Worm (Caenorhabditis elegans) whole organism, L4 larva: ENCODE measurements around the gene anoh-2.

ENCODE experiments used
- D1046.2 ChIP-seq: fragments of 200-800 bp; sonication (Bioruptor generic); IDR thresholded peaks from 2 replicates; pipeline ENCODE4 v1.3.6; 2022; ENCODE audit warnings: missing genetic modification characterization, missing compliant biosample characterization
- F37D6.2 ChIP-seq: sonication (generic microtip); optimal IDR thresholded peaks from 2 replicates; lab custom pipeline; 2016; ENCODE audit warnings: mild to moderate bottlenecking, missing genetic modification characterization, missing compliant biosample characterization
- R02D3.7 ChIP-seq: fragments of 150-350 bp; sonication (generic microtip); optimal IDR thresholded peaks from 3 replicates; lab custom pipeline; 2014; ENCODE audit warnings: missing biosample characterization, missing genetic modification characterization
- Y75B8A.6 ChIP-seq: fragments of 200-800 bp; sonication (Bioruptor generic); IDR thresholded peaks from 2 replicates; pipeline ENCODE4 v1.3.6; 2022; ENCODE audit warnings: missing genetic modification reagents, missing genetic modification characterization, missing compliant biosample characterization
- ZK337.2 ChIP-seq: fragments of 200-800 bp; sonication (Bioruptor generic); IDR thresholded peaks from 2 replicates; pipeline ENCODE4 v1.3.6; 2022; ENCODE audit warnings: missing genetic modification reagents, missing genetic modification characterization, missing compliant biosample characterization
- aha-1 ChIP-seq: fragments of 150-350 bp; peaks from one replicate; lab custom pipeline; 2014; ENCODE audit warnings: missing biosample characterization, missing genetic modification characterization
- attf-4 ChIP-seq: sonication (generic microtip); optimal IDR thresholded peaks from 3 replicates; lab custom pipeline; 2017; ENCODE audit warnings: missing biosample characterization, missing genetic modification characterization
- ceh-62 ChIP-seq: sonication (generic microtip); optimal IDR thresholded peaks from 2 replicates; lab custom pipeline; 2017; ENCODE audit warnings: missing biosample characterization, missing genetic modification characterization
- daf-19 ChIP-seq: fragments of 200-800 bp; sonication (Bioruptor generic); conservative IDR thresholded peaks from 2 replicates; pipeline ENCODE4 v1.3.6; 2022; ENCODE audit warnings: missing genetic modification characterization, missing compliant biosample characterization
- dpl-1 ChIP-seq: fragments of 150-350 bp; optimal IDR thresholded peaks from 2 replicates; lab custom pipeline; 2014; ENCODE audit warnings: missing biosample characterization, missing genetic modification reagents, missing genetic modification characterization
- duxl-1 ChIP-seq: sonication (generic microtip); optimal IDR thresholded peaks from 2 replicates; lab custom pipeline; 2016; ENCODE audit warnings: mild to moderate bottlenecking, missing genetic modification characterization, moderate library complexity, missing compliant biosample characterization; ENCODE audit not compliant: poor library complexity
- dve-1 ChIP-seq: sonication (generic microtip); optimal IDR thresholded peaks from 2 replicates; lab custom pipeline; 2017; ENCODE audit warnings: antibody characterized with exemption, mild to moderate bottlenecking, missing genetic modification characterization, missing compliant biosample characterization; ENCODE audit not compliant: insufficient read depth
- fkh-10 ChIP-seq: fragments of 150-350 bp; optimal IDR thresholded peaks from 2 replicates; lab custom pipeline; 2014; ENCODE audit warnings: missing biosample characterization, missing genetic modification reagents, missing genetic modification characterization
- gei-8 ChIP-seq: fragments of 200-800 bp; sonication (Bioruptor generic); optimal IDR thresholded peaks from 2 replicates; lab custom pipeline; 2018; ENCODE audit warnings: mild to moderate bottlenecking, missing genetic modification characterization, missing compliant biosample characterization
- hlh-30 ChIP-seq: sonication (generic microtip); optimal IDR thresholded peaks from 2 replicates; lab custom pipeline; 2017; ENCODE audit warnings: antibody characterized with exemption, mild to moderate bottlenecking, missing genetic modification characterization, missing compliant biosample characterization; ENCODE audit not compliant: insufficient read depth
- lin-1 ChIP-seq: fragments of 200-800 bp; sonication (Bioruptor generic); IDR thresholded peaks from 2 replicates; pipeline ENCODE4 v1.3.6; 2022; ENCODE audit warnings: missing genetic modification reagents, missing genetic modification characterization, missing compliant biosample characterization
- lin-39 ChIP-seq: fragments of 150-350 bp; optimal IDR thresholded peaks from 2 replicates; lab custom pipeline; 2014; ENCODE audit warnings: missing biosample characterization, missing genetic modification reagents, missing genetic modification characterization
- lir-3 ChIP-seq: sonication (generic microtip); optimal IDR thresholded peaks from 2 replicates; lab custom pipeline; 2016; ENCODE audit warnings: mild to moderate bottlenecking, missing genetic modification characterization, missing compliant biosample characterization
- lsy-2 ChIP-seq, 2 experiments: fragments of 150-350 bp in 1 of 2; sonication (generic microtip) in 1 of 2; optimal IDR thresholded peaks; 2 replicates each; lab custom pipeline; 2014 to 2017; ENCODE audit warnings: missing biosample characterization in 2 of 2, missing genetic modification characterization in 2 of 2
- mxl-3 ChIP-seq: fragments of 200-800 bp; sonication (Bioruptor generic); optimal IDR thresholded peaks from 2 replicates; lab custom pipeline; 2018; ENCODE audit warnings: mild to moderate bottlenecking, missing genetic modification characterization, missing compliant biosample characterization
- nhr-11 ChIP-seq: fragments of 150-350 bp; optimal IDR thresholded peaks from 2 replicates; lab custom pipeline; 2014; ENCODE audit warnings: missing biosample characterization, missing genetic modification characterization
- nhr-237 ChIP-seq: sonication (generic microtip); optimal IDR thresholded peaks from 2 replicates; lab custom pipeline; 2017; ENCODE audit warnings: missing biosample characterization, missing genetic modification characterization
- nhr-25 ChIP-seq: sonication (generic microtip); optimal IDR thresholded peaks from 2 replicates; lab custom pipeline; 2017; ENCODE audit warnings: missing genetic modification characterization, mild to moderate bottlenecking, missing compliant biosample characterization, antibody characterized with exemption, moderate library complexity, borderline replicate concordance; ENCODE audit not compliant: insufficient read depth
- nhr-28 ChIP-seq: fragments of 150-350 bp; optimal IDR thresholded peaks from 2 replicates; lab custom pipeline; 2014; ENCODE audit warnings: missing biosample characterization, missing genetic modification characterization
- php-3 ChIP-seq: fragments of 200-800 bp; sonication (Bioruptor generic); IDR thresholded peaks from 2 replicates; pipeline ENCODE4 v1.3.6; 2022; ENCODE audit warnings: missing genetic modification reagents, missing genetic modification characterization, missing compliant biosample characterization
- rbr-2 ChIP-seq: sonication (generic microtip); optimal IDR thresholded peaks from 2 replicates; lab custom pipeline; 2016; ENCODE audit warnings: missing genotype, missing genetic modification characterization, missing compliant biosample characterization
- saeg-2 ChIP-seq: fragments of 200-800 bp; sonication (Bioruptor generic); IDR thresholded peaks from 2 replicates; pipeline ENCODE4 v1.3.6; 2022; ENCODE audit warnings: missing genetic modification reagents, missing genetic modification characterization, missing compliant biosample characterization
- set-16 ChIP-seq: fragments of 200-800 bp; sonication (Bioruptor generic); IDR thresholded peaks from 2 replicates; pipeline ENCODE4 v1.3.6; 2022; ENCODE audit warnings: missing genetic modification reagents, missing genetic modification characterization, missing compliant biosample characterization
- snpc-1.2 ChIP-seq: fragments of 200-800 bp; sonication (Bioruptor generic); IDR thresholded peaks from 2 replicates; pipeline ENCODE4 v1.3.6; 2022; ENCODE audit warnings: missing genetic modification reagents, missing genetic modification characterization, missing compliant biosample characterization
- spr-3 ChIP-seq: fragments of 200-800 bp; sonication (Bioruptor generic); optimal IDR thresholded peaks from 2 replicates; lab custom pipeline; 2018; ENCODE audit warnings: mild to moderate bottlenecking, missing genetic modification characterization, missing compliant biosample characterization
- unc-62 ChIP-seq, 3 experiments: fragments of 150-350 bp in 1 of 3; sonication (generic microtip); optimal IDR thresholded peaks in 2 of 3; peaks in 1 of 3; 1 replicate in 1 of 3; 2 replicates in 2 of 3; lab custom pipeline; 2014 to 2017; ENCODE audit warnings: missing biosample characterization in 3 of 3, missing genetic modification characterization in 3 of 3, missing genetic modification reagents in 3 of 3, missing genotype in 1 of 3
- zag-1 ChIP-seq: fragments of 150-350 bp; optimal IDR thresholded peaks from 2 replicates; lab custom pipeline; 2014; ENCODE audit warnings: missing biosample characterization, missing genetic modification characterization
- zip-2 ChIP-seq: fragments of 150-350 bp; optimal IDR thresholded peaks from 2 replicates; lab custom pipeline; 2014; ENCODE audit warnings: missing biosample characterization, missing genetic modification characterization
- ztf-7 ChIP-seq: fragments of 150-350 bp; optimal IDR thresholded peaks from 2 replicates; lab custom pipeline; 2014; ENCODE audit warnings: missing biosample characterization, missing genetic modification characterization

Gene anoh-2

DNA sequence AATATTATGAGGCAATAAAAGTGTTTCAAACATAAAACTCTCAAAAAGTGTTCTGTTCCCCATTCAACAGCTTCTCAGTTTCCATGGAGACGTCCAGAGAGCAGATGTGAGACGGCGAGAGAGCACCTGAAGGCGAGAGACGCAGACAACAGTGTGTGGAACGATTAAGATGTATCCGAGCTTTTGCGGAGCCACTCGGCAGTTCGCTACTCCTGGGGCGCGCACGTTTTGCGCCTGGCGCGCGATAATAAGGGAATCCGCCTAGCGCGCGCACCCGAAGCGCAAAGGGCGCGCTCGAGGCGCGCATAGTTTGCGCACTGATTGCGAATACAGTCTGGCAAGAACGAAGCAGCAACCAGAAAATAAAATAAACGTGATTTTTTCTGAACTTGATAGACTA, 3.4 kb upstream of the anoh-2 start:
- TF ChIP-seq set-16 (GFP tag; lab: Robert Waterston, UW) = peak; percentile 76

DNA sequence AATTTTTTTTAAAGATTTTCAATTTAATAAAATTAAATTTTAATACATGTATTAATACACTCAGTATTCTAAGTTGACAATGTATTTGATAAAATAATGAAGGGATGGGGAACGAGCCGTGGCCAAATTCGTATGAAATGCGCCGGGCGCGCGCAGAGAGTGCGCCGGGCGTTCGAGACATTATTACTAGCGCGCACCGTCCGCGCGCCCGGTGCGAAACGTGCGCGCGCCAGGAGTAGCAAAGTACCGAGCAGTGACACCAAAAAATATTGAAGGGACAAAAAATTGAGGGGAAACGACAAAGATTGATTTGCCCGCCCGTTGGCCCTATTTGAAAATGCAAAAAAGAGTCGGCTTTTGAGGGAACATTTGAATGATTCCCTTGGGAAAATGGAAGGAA, 2.2 kb upstream of the anoh-2 start:
- TF ChIP-seq set-16 (GFP tag; lab: Robert Waterston, UW) = peak; percentile 61
- TF ChIP-seq snpc-1.2 = 0 out of 2 replicates have a peak, but pooled peaks have one; percentile 52

DNA sequence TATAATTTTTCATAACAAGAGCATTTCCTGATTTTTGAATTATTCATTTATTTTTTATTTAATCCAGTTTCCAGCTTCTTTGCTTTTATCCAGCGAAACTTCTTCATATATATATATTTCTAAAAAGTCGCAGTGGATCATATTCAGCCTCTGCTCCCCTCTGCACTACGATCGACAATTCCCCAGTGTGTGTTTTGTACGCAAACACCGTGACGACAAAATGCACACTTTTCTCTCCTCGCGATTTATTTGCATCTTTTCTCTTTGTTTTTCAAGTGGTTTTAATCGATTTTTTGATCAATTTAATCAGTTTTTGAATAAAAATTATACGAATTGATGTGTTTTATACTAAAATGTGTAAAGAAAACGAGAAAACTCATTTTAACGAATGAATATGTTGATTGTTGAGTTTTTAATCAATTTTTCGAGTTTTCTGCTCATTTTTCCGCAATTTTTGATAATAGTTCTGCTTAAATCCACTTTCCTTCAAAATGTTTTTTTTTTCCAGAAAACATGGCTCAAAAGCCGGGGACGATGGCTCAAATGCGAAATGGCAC, 1.5 kb upstream of the anoh-2 start, which contains the start of gene Y57G11C.33:
Gene Y57G11C.33 (plus strand): TSS at position 507 of the 557 bp plus-strand sequence.
- TF ChIP-seq dve-1 (tag; lab: Kevin White, UChicago) = peak; percentile 22
- no peak for TF ChIP-seq nhr-11 (tag; lab: Kevin White, UChicago)
- TF ChIP-seq snpc-1.2 = peak; percentile 85
- TF ChIP-seq lsy-2 (tag; optimal IDR thresholded peaks at IDR 0.05; lab: Kevin White, UChicago) = peak in 1 of 2 experiments; percentile 86
- peak; percentile 29 for TF ChIP-seq ztf-7 (tag; lab: Kevin White, UChicago)
- no peak for TF ChIP-seq nhr-237 (tag; lab: Kevin White, UChicago)
- peak; percentile 15 for TF ChIP-seq dpl-1 (GFP tag; lab: Kevin White, UChicago)

DNA sequence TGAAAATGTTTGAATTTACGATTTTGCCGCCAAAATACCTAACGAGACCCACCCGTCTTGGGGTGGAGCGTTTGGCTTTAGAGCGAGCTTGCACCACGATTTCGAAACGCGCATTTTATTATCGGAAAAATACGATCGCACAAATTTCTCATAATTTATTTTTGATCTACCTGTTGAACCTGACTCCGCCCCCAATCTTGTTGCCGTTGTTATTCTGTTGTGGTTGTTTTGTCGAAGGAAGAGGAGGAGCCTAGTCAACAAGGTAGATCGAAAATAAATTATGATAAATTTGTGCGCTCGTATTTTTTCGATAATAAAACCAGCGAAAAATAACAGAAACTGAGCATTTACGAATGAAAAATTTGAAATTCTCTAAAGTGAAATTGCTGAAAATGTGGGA, 819 bp downstream of the anoh-2 start:
- TF ChIP-seq fkh-10 (no peak), aha-1 (tag; lab: Kevin White, UChicago) (peak; percentile 59), F37D6.2 (no peak), rbr-2 (tag; lab: Kevin White, UChicago) (no peak)

DNA sequence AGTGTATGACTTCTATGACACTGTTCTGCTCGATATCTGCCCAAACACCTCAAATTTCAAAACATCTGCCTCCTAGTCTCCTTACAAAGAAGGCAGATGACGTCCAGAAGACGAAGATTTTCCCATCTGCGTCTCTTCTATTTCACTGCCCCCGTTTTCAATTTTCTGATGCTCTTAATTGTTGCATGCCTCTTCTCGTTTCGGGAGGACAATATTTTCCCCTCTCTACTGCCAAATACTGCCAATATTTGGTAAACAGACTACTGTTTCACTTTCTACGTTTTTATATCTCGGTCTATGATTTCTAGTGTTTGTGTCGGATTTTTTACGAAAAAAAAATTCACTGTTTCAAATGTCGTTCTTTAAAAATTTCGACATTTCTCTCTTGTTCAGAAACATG, 3.3 kb downstream of the anoh-2 start:
- TF ChIP-seq unc-62 (GFP tag; optimal IDR thresholded peaks at IDR 0.05 in 1 of 2; lab: Kevin White, UChicago) (peak in 1 of 2 experiments; percentile 53), unc-62 (tag; optimal IDR thresholded peaks at IDR 0.05; lab: Kevin White, UChicago) (no peak), hlh-30 (tag; lab: Kevin White, UChicago) (no peak), D1046.2 (GFP tag; lab: Robert Waterston, UW) (no peak)

DNA sequence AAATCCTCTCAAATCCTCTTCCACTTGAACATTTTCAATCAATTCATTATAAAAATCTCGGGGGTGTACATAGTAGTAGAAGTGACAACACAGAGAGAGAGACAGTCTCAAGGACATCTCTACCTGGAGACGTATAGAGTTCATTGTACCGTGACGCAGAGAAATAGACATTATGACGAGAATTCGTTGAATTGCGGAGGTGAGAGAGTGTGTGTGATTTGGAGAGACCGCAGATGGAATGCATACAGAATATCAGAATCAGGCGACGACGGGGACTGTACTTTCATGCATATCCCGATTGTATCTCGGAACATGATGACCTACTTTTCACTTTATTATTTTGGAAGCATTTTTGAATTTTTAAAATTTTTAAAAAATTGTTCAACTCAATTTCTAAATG, 17.7 kb downstream of the anoh-2 start:
- TF ChIP-seq ZK337.2 (GFP tag; lab: Robert Waterston, UW) (no peak), nhr-28 (peak; percentile 48), nhr-25 (tag; lab: Kevin White, UChicago) (peak; percentile 42), R02D3.7 (tag; lab: Kevin White, UChicago) (no peak), mxl-3 (GFP tag; lab: Kevin White, UChicago) (no peak), hlh-30 (tag; lab: Kevin White, UChicago) (peak; percentile 67)

DNA sequence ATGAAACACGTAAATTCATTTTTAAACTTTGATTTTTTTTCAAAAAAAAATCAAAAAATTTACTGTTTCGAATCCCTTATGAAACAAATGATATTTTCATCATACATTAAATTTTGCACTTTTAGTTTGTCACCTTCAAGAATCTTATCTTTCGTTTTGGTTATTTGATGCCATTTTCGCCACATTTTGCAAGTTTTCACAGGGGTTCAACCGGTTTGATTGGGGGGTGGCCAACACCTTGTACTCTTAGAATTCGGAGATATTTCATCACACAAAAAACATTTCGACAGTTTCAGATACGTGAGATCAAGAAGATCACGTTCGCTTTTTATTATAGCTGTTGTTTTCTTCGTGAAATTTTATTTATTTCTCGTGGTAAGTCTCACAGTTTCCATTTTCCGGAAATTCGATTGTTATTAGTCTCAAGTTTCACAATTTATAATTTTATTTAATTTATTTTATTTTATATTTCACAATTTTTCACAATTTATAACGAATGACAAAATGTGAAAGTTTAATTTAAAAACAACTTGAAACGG, 19.1 kb downstream of the anoh-2 start, which contains the start of gene Y57G11C.31:
Gene Y57G11C.31 (plus strand): TSS at position 276 of the 539 bp plus-strand sequence.
- no peak for TF ChIP-seq set-16 (GFP tag; lab: Robert Waterston, UW)
- TF ChIP-seq zag-1 = no peak
- TF ChIP-seq lin-1 (GFP tag; lab: Robert Waterston, UW) = no peak
- no peak for TF ChIP-seq Y75B8A.6
- peak; percentile 26 for TF ChIP-seq nhr-28
- no peak for TF ChIP-seq snpc-1.2
- TF ChIP-seq aha-1 (tag; lab: Kevin White, UChicago) = peak; percentile 61
- TF ChIP-seq ceh-62 = no peak
- no peak for TF ChIP-seq attf-4

DNA sequence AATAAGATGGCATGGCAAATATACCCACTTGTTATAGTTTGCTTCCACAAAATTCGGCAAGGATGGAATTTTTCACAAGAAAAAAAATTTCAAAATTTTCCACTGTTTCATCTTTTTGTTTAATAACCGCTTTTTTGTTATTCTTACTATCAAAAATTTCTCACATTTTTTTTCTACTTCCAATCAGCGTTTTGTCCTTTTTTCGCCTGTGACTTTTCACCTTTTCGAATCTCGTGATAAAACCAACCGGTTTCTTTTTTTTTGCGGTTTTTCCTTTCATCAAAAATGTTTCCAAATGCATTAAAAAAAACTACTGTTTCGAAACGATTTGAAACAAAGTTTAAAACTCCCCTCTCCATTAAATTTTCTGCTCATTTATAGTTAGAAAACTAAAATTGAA, 21.0 kb downstream of the anoh-2 start:
- TF ChIP-seq duxl-1 (tag; lab: Kevin White, UChicago) (no peak), aha-1 (tag; lab: Kevin White, UChicago) (peak; percentile 65), daf-19 (GFP tag; lab: Robert Waterston, UW) (no peak), set-16 (GFP tag; lab: Robert Waterston, UW) (no peak), spr-3 (GFP tag; lab: Kevin White, UChicago) (no peak), zip-2 (tag; lab: Kevin White, UChicago) (no peak), snpc-1.2 (0 out of 2 replicates have a peak, but pooled peaks have one; percentile 19), R02D3.7 (tag; lab: Kevin White, UChicago) (no peak), unc-62 (GFP tag; optimal IDR thresholded peaks at IDR 0.05 in 1 of 2; lab: Kevin White, UChicago) (peak in 1 of 2 experiments; percentile 21), unc-62 (tag; optimal IDR thresholded peaks at IDR 0.05; lab: Kevin White, UChicago) (no peak), gei-8 (no peak), saeg-2 (no peak), nhr-25 (tag; lab: Kevin White, UChicago) (no peak), php-3 (no peak), lir-3 (no peak), lin-39 (tag; lab: Kevin White, UChicago) (no peak)
